Worm (Caenorhabditis elegans): ENCODE results near the gene T20B12.7.

The T20B12.7 gene

DNA sequence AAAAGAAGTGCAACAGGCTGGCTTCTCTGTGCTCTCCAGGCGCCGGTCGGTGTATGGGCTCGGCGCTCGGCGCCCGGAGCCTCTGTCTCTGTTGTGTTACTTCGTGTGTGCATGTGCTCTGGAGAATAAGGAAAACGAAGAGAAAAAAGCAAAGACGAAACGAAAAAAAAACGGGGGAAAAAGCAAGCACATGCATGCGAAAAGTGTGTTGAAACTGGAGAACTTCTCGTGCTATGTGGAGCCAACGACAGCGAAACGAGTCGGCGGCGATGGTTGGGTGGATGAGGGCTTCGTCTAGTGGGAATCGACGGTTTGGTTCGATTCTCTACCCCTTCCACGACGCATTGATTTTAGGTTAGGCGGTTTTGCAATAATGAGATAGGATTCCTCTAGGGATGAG is 8.5 kb upstream of the T20B12.7 start (continued):
- TF ChIP-seq gei-8 (GFP tag; optimal IDR thresholded peaks at IDR 0.05) (no peak), nhr-42 (GFP tag; IDR thresholded peaks at IDR 0.05) (no peak), nhr-76 (tag; optimal IDR thresholded peaks at IDR 0.05) (no peak), mxl-2 (GFP tag; conservative IDR thresholded peaks at IDR 0.05) (0 out of 2 replicates have a peak, but pooled peaks have one; percentile 66), zip-11 (GFP tag; IDR thresholded peaks at IDR 0.05) (no peak), nhr-11 (tag; optimal IDR thresholded peaks at IDR 0.05) (peak; percentile 23), F10B5.3 (tag; optimal IDR thresholded peaks at IDR 0.05) (no peak), mep-1 (tag; optimal IDR thresholded peaks at IDR 0.05) (peak; percentile 74), nhr-102 (tag; optimal IDR thresholded peaks at IDR 0.05) (peak; percentile 19), tra-1 (GFP tag; IDR thresholded peaks at IDR 0.05) (peak; percentile 39; the same call in 1 of the 2 replicates), rbr-2 (tag; optimal IDR thresholded peaks at IDR 0.05) (peak; percentile 65), dve-1 (tag; optimal IDR thresholded peaks at IDR 0.05; ENCODE audit: insufficient read depth) (peak; percentile 65), mdl-1 (tag; optimal IDR thresholded peaks at IDR 0.05) (peak in 1 of 2 experiments; percentile 71), duxl-1 (tag; optimal IDR thresholded peaks at IDR 0.05; ENCODE audit: poor library complexity) (peak; percentile 13), zfp-3 (GFP tag; conservative IDR thresholded peaks at IDR 0.05) (0 out of 2 replicates have a peak, but pooled peaks have one; percentile 17), T26A8.4 (GFP tag; IDR thresholded peaks at IDR 0.05) (no peak), F37D6.2 (tag; optimal IDR thresholded peaks at IDR 0.05) (no peak), egl-43 (GFP tag; IDR thresholded peaks at IDR 0.05) (peak; percentile 79), pha-4 (GFP tag; IDR thresholded peaks at IDR 0.05) (peak; percentile 61; the same call in 1 of the 2 replicates), pha-4 (tag; optimal IDR thresholded peaks at IDR 0.05) (no peak), madf-5 (GFP tag; IDR thresholded peaks at IDR 0.05) (0 out of 4 replicates have a peak, but pooled peaks of 1 of the 2 experiments have one; percentile 41), spr-3 (GFP tag; optimal IDR thresholded peaks at IDR 0.05) (no peak), spr-1 (tag; optimal IDR thresholded peaks at IDR 0.05) (peak; percentile 5), pqm-1 (tag; optimal IDR thresholded peaks at IDR 0.05) (peak; percentile 24), fos-1 (tag; optimal IDR thresholded peaks at IDR 0.05) (no peak), php-3 (GFP tag; IDR thresholded peaks at IDR 0.05) (no peak), mdt-29 (GFP tag; IDR thresholded peaks at IDR 0.05) (0 out of 2 replicates have a peak, but pooled peaks have one; percentile 35), nhr-28 (tag; optimal IDR thresholded peaks at IDR 0.05) (peak; percentile 44), mes-2 (tag; optimal IDR thresholded peaks at IDR 0.05; ENCODE audit: poor library complexity, severe bottlenecking) (no peak), daf-16 (GFP tag; optimal IDR thresholded peaks at IDR 0.05) (peak in 1 of 2 experiments; percentile 18), daf-16 (tag; optimal IDR thresholded peaks at IDR 0.05) (no peak), ZK337.2 (GFP tag; IDR thresholded peaks at IDR 0.05) (no peak), T20F7.1 (GFP tag; optimal IDR thresholded peaks at IDR 0.05) (no peak), unc-130 (GFP tag; optimal IDR thresholded peaks at IDR 0.05) (no peak), dmd-6 (GFP tag; IDR thresholded peaks at IDR 0.05) (peak; percentile 62), hlh-30 (tag; optimal IDR thresholded peaks at IDR 0.05; ENCODE audit: insufficient read depth) (peak; percentile 85), nhr-237 (tag; optimal IDR thresholded peaks at IDR 0.05) (no peak), ces-1 (GFP tag; optimal IDR thresholded peaks at IDR 0.05) (no peak), nhr-48 (tag; optimal IDR thresholded peaks at IDR 0.05) (peak; percentile 18), ceh-62 (tag; optimal IDR thresholded peaks at IDR 0.05) (no peak), madf-9 (GFP tag; conservative IDR thresholded peaks at IDR 0.05) (0 out of 2 replicates have a peak, but pooled peaks have one; percentile 9), dmd-9 (GFP tag; IDR thresholded peaks at IDR 0.05) (no peak), hif-1 (tag; optimal IDR thresholded peaks at IDR 0.05) (peak in 1 of 2 experiments; percentile 36), ceh-20 (GFP tag; IDR thresholded peaks at IDR 0.05) (0 out of 2 replicates have a peak, but pooled peaks have one; percentile 31), tag-97 (GFP tag; IDR thresholded peaks at IDR 0.05) (no peak), saeg-2 (GFP tag; IDR thresholded peaks at IDR 0.05) (no peak), nhr-25 (tag; optimal IDR thresholded peaks at IDR 0.05; ENCODE audit: borderline replicate concordance, insufficient read depth) (no peak), attf-4 (tag; optimal IDR thresholded peaks at IDR 0.05) (no peak), R02D3.7 (tag; optimal IDR thresholded peaks at IDR 0.05) (no peak), Y48G9A.11 (GFP tag; IDR thresholded peaks at IDR 0.05) (peak; percentile 58; the same call in 1 of the 2 replicates)
